Worm (Caenorhabditis elegans): ENCODE measurements around the gene T02H6.9.

DNA sequence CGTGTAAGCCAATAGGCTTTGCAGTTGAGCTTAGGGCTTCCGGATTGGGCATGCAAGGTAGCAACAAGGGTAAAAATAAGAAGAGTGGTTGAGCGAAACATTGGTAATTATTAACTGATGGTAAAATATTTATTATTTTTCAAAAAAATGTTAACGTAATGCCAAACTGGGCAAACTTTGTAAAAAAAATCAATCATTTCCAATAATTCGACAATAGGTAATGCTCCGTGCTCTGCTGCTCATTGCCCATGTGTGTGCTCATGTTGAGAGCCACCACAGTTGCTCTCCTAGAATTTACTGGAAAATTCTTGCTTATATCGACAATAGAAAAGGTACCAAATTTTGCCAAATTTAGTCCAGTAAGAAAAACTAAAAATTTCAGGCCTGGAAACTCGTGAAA is 1.9 kb downstream of the T02H6.9 start, which contains the start of the genes T02H6.10 and T02H6.8:
- TF ChIP-seq dve-1 (tag; optimal IDR thresholded peaks at IDR 0.05; ENCODE audit: insufficient read depth) (no peak), zip-11 (GFP tag; IDR thresholded peaks at IDR 0.05) (no peak), nhr-237 (tag; optimal IDR thresholded peaks at IDR 0.05) (no peak), ceh-28 (tag; optimal IDR thresholded peaks at IDR 0.05) (no peak), ceh-32 (tag; optimal IDR thresholded peaks at IDR 0.05; ENCODE audit: poor library complexity) (no peak), zag-1 (tag; optimal IDR thresholded peaks at IDR 0.05) (no peak), ceh-62 (tag; optimal IDR thresholded peaks at IDR 0.05) (no peak), aly-2 (tag; optimal IDR thresholded peaks at IDR 0.05) (no peak), unc-62 (GFP tag; optimal IDR thresholded peaks at IDR 0.05 in 1 of 2) (no peak), unc-62 (tag; optimal IDR thresholded peaks at IDR 0.05) (no peak), mes-2 (tag; optimal IDR thresholded peaks at IDR 0.05; ENCODE audit: poor library complexity, severe bottlenecking) (no peak), nhr-77 (tag; optimal IDR thresholded peaks at IDR 0.05) (no peak)
